Fruit fly (Drosophila melanogaster): ENCODE measurements around the gene Pxt.

Gene Pxt

DNA sequence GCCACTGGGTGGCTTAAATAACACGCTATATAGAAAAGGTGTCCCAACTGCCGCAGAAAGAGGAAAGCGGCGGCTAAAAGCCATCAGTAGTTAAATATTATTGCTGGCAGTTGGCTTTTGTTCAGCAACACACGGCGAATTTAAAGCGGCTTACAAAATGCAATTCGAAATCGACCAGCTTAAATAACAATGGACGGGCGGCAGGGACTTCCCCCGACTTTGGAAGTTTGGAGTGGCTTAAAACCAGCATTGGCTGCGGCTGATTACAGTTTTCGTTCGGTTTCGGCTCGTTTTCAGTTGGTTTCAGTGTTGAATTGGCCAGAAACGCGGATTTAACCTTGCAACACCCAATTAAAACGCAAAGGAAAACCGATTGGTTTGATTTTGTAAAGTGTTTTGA, 14.1 kb upstream of the Pxt start:
- TF ChIP-seq Rel (GFP tag; optimal IDR thresholded peaks at IDR 0.05) (no peak), Rel (tag; optimal IDR thresholded peaks at IDR 0.05) (peak; percentile 93), foxo (GFP tag; optimal IDR thresholded peaks at IDR 0.05) (no peak)

dm6 chr3R:17705899-17706831, 13.1 kb upstream of the Pxt start:
- TF ChIP-seq sv (GFP tag; optimal IDR thresholded peaks at IDR 0.05) (no peak), Rel (GFP tag; optimal IDR thresholded peaks at IDR 0.05) (no peak), Rel (tag; optimal IDR thresholded peaks at IDR 0.05) (peak; percentile 90), brk (GFP tag; optimal IDR thresholded peaks at IDR 0.05) (peak; percentile 25), foxo (GFP tag; optimal IDR thresholded peaks at IDR 0.05) (peak in 1 of 2 experiments; percentile 17), h (GFP tag; optimal IDR thresholded peaks at IDR 0.05) (peak; percentile 52), Vsx2 (GFP tag; optimal IDR thresholded peaks at IDR 0.05; ENCODE audit: partially characterized antibody) (no peak), fru (GFP tag; optimal IDR thresholded peaks at IDR 0.05) (peak; percentile 13), jim (GFP tag; optimal IDR thresholded peaks at IDR 0.05) (peak; percentile 22), tai (GFP tag; optimal IDR thresholded peaks at IDR 0.05) (peak; percentile 13), N (GFP tag; optimal IDR thresholded peaks at IDR 0.05) (no peak), psq (GFP tag; optimal IDR thresholded peaks at IDR 0.05) (peak; percentile 87), Hr83 (GFP tag; optimal IDR thresholded peaks at IDR 0.05; ENCODE audit: poor library complexity, severe bottlenecking) (no peak), Jra (GFP tag; optimal IDR thresholded peaks at IDR 0.05) (no peak), Hnf4 (GFP tag; optimal IDR thresholded peaks at IDR 0.05) (peak; percentile 25), Sp1 (GFP tag; optimal IDR thresholded peaks at IDR 0.05) (no peak), woc (GFP tag; optimal IDR thresholded peaks at IDR 0.05) (peak; percentile 19), CrebA (GFP tag; optimal IDR thresholded peaks at IDR 0.05; ENCODE audit: borderline replicate concordance) (peak; percentile 90), Mio (GFP tag; optimal IDR thresholded peaks at IDR 0.05) (no peak), dsf (GFP tag; optimal IDR thresholded peaks at IDR 0.05; ENCODE audit: borderline replicate concordance) (no peak), pan (optimal IDR thresholded peaks at IDR 0.05) (no peak), br (GFP tag; optimal IDR thresholded peaks at IDR 0.05) (no peak), OdsH (GFP tag; optimal IDR thresholded peaks at IDR 0.05) (peak; percentile 37)

DNA sequence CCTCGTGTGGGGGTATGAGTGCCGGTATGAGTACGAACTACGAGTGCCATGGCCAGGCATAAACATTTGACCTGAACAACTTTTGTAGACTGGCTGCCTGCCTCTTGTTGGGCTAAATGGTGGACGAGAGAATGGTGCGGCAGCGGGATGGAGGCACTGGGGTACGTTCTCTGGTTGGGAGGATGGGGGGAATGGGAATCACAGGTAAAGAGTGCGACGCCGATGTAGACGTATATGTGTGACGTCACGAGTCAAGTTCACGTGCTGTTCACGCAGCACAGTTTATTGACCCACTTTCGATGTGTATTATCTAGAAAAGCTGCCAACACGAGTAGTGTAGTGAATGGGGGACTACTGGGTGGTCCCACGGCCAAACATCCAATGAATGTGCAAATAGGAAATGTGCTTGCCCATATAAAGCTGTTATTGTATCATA, 12.3 kb upstream of the Pxt start:
- no peak for TF ChIP-seq brk (GFP tag; optimal IDR thresholded peaks at IDR 0.05)
- no peak for TF ChIP-seq Dfd (GFP tag; optimal IDR thresholded peaks at IDR 0.05)
- no peak for TF ChIP-seq dmrt93B (GFP tag; optimal IDR thresholded peaks at IDR 0.05)
- TF ChIP-seq Vsx2 (GFP tag; optimal IDR thresholded peaks at IDR 0.05; ENCODE audit: partially characterized antibody), result no peak
- no peak for TF ChIP-seq usp (GFP tag; optimal IDR thresholded peaks at IDR 0.05)
- no peak for TF ChIP-seq lola (GFP tag; optimal IDR thresholded peaks at IDR 0.05)
- no peak for TF ChIP-seq dsf (GFP tag; optimal IDR thresholded peaks at IDR 0.05; ENCODE audit: borderline replicate concordance)

DNA sequence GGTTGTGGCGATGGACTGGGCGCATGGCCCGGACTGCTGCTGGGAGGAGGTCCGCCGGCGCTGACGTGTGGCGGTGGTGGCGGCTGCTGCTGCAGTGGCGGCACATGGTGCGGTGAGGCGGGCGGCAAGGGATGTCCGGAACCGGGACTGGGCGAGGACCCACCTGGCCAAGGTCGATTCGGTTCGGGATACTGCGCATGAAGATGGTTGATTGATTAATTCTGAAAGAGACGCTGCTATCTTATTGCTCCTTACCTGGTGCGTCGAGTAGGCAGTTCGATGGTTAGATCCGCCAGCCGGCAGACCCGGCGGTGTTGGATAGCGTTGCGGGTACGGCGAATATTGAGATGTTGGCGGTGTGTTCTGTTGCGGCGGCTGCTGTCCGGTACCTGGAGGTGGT, 11.5 kb upstream of the Pxt start:
- TF ChIP-seq Dfd (GFP tag; optimal IDR thresholded peaks at IDR 0.05) (peak; percentile 31), Hr83 (GFP tag; optimal IDR thresholded peaks at IDR 0.05; ENCODE audit: poor library complexity, severe bottlenecking) (no peak)

- TF ChIP-seq CG9705 (GFP tag; optimal IDR thresholded peaks at IDR 0.05), result no peak
- peak; percentile 21 for TF ChIP-seq woc (GFP tag; optimal IDR thresholded peaks at IDR 0.05)
- TF ChIP-seq rgr (GFP tag; optimal IDR thresholded peaks at IDR 0.05), result peak; percentile 7
- TF ChIP-seq Hr83 (GFP tag; optimal IDR thresholded peaks at IDR 0.05; ENCODE audit: poor library complexity, severe bottlenecking), result no peak
- peak; percentile 20 for TF ChIP-seq fru (GFP tag; optimal IDR thresholded peaks at IDR 0.05)
- no peak for TF ChIP-seq CG32264 (GFP tag; optimal IDR thresholded peaks at IDR 0.05)
- peak; percentile 2 for TF ChIP-seq br (GFP tag; optimal IDR thresholded peaks at IDR 0.05)
- peak; percentile 40 for TF ChIP-seq ey (GFP tag; optimal IDR thresholded peaks at IDR 0.05)
- TF ChIP-seq foxo (GFP tag; optimal IDR thresholded peaks at IDR 0.05), result peak in 1 of 2 experiments; percentile 40
- peak; percentile 27 for TF ChIP-seq psq (GFP tag; optimal IDR thresholded peaks at IDR 0.05)
- TF ChIP-seq h (GFP tag; optimal IDR thresholded peaks at IDR 0.05), result peak; percentile 17
- peak; percentile 1 for TF ChIP-seq OdsH (GFP tag; optimal IDR thresholded peaks at IDR 0.05)
Observed at dm6 chr3R:17708778-17709476, 10.3 kb upstream of the Pxt start.
